Fruit fly (Drosophila melanogaster) whole organism, wandering third instar larva: Measurements from ENCODE around the gene CG46463.

ENCODE experiments used
- Abd-B ChIP-seq: fragments of >200 bp; optimal IDR thresholded peaks from 2 replicates; lab custom pipeline; 2017; ENCODE audit warnings: missing biosample characterization, missing genetic modification characterization
- CG32264 ChIP-seq: fragments of 200-800 bp; sonication (Bioruptor generic); optimal IDR thresholded peaks from 2 replicates; lab custom pipeline; 2016; ENCODE audit warnings: missing biosample characterization, missing genetic modification characterization
- CG9705 ChIP-seq: fragments of 200-800 bp; sonication (Bioruptor generic); optimal IDR thresholded peaks from 2 replicates; lab custom pipeline; 2018; ENCODE audit warnings: missing biosample characterization, mild to moderate bottlenecking, missing genetic modification characterization
- CrebA ChIP-seq: fragments of 200-800 bp; sonication (Bioruptor generic); optimal IDR thresholded peaks from 2 replicates; lab custom pipeline; 2016; ENCODE audit warnings: missing biosample characterization, mild to moderate bottlenecking, missing genetic modification characterization, borderline replicate concordance
- Dfd ChIP-seq: fragments of >200 bp; optimal IDR thresholded peaks from 2 replicates; lab custom pipeline; 2017; ENCODE audit warnings: missing biosample characterization, missing genetic modification characterization
- Dif ChIP-seq: fragments of 200-275, 200-300 bp; sonication (Bioruptor generic); optimal IDR thresholded peaks from 2 replicates; lab custom pipeline; 2018; ENCODE audit warnings: missing biosample characterization, missing genetic modification characterization; ENCODE audit not compliant: partially characterized antibody
- GATAd ChIP-seq: sonication (Bioruptor generic); optimal IDR thresholded peaks from 2 replicates; lab custom pipeline; 2016; ENCODE audit warnings: missing biosample characterization, missing genetic modification characterization
- HLH106 ChIP-seq: fragments of 200-800 bp; optimal IDR thresholded peaks from 3 replicates; lab custom pipeline; 2019; ENCODE audit warnings: missing biosample characterization, mild to moderate bottlenecking, missing genetic modification characterization, moderate library complexity
- Hnf4 ChIP-seq: fragments of 200-800 bp; sonication (Bioruptor generic); optimal IDR thresholded peaks from 2 replicates; lab custom pipeline; 2016; ENCODE audit warnings: missing biosample characterization, mild to moderate bottlenecking, missing genetic modification characterization
- Hr78 ChIP-seq: fragments of >200 bp; optimal IDR thresholded peaks from 2 replicates; lab custom pipeline; 2017; ENCODE audit warnings: missing biosample characterization, missing genetic modification characterization
- Hr83 ChIP-seq: fragments of 200-300 bp; sonication (Bioruptor generic); optimal IDR thresholded peaks from 2 replicates; lab custom pipeline; 2016; ENCODE audit warnings: missing biosample characterization, mild to moderate bottlenecking, missing genetic modification characterization, moderate library complexity; ENCODE audit not compliant: poor library complexity, severe bottlenecking
- Jra ChIP-seq: sonication (Bioruptor generic); optimal IDR thresholded peaks from 2 replicates; lab custom pipeline; 2016; ENCODE audit warnings: missing biosample characterization, missing genetic modification characterization
- Mio ChIP-seq: sonication (Bioruptor generic); optimal IDR thresholded peaks from 2 replicates; lab custom pipeline; 2016; ENCODE audit warnings: missing biosample characterization, missing genetic modification characterization
- Myc ChIP-seq: fragments of >200 bp; optimal IDR thresholded peaks from 2 replicates; lab custom pipeline; 2017
- N ChIP-seq: fragments of >200 bp; optimal IDR thresholded peaks from 2 replicates; lab custom pipeline; 2018; ENCODE audit warnings: missing biosample characterization, missing external identifiers, missing genetic modification characterization
- OdsH ChIP-seq: fragments of 200-800 bp; sonication (Bioruptor generic); optimal IDR thresholded peaks from 2 replicates; lab custom pipeline; 2016; ENCODE audit warnings: missing biosample characterization, mild to moderate bottlenecking, missing genetic modification characterization
- Rel ChIP-seq, 2 experiments: fragments of 200-800 bp; sonication (Bioruptor generic) in 1 of 2; optimal IDR thresholded peaks; 2 replicates in 1 of 2; 3 replicates in 1 of 2; lab custom pipeline; 2016 to 2019; ENCODE audit warnings: mild to moderate bottlenecking in 2 of 2, missing biosample characterization in 2 of 2, missing genetic modification characterization in 2 of 2, moderate library complexity in 1 of 2
- Sp1 ChIP-seq: fragments of 200-800 bp; sonication (Bioruptor generic); optimal IDR thresholded peaks from 3 replicates; lab custom pipeline; 2019; ENCODE audit warnings: missing biosample characterization, mild to moderate bottlenecking, missing genetic modification characterization, moderate library complexity
- Vsx2 ChIP-seq: fragments of 200-300, 225-300 bp; sonication (Bioruptor generic); optimal IDR thresholded peaks from 2 replicates; lab custom pipeline; 2018; ENCODE audit warnings: missing biosample characterization, missing genetic modification characterization; ENCODE audit not compliant: partially characterized antibody
- br ChIP-seq: fragments of 200-800 bp; sonication (Bioruptor generic); optimal IDR thresholded peaks from 2 replicates; lab custom pipeline; 2016; ENCODE audit warnings: missing biosample characterization, missing genetic modification characterization
- brk ChIP-seq: fragments of 200-800 bp; sonication (Bioruptor generic); optimal IDR thresholded peaks from 2 replicates; lab custom pipeline; 2016; ENCODE audit warnings: missing biosample characterization, mild to moderate bottlenecking, missing genetic modification characterization
- dl ChIP-seq, 2 experiments: fragments of 175-275, 200-275 bp in 1 of 2; fragments of 200-275 bp in 1 of 2; sonication (Bioruptor generic); optimal IDR thresholded peaks; lab custom pipeline; 2018; ENCODE audit warnings: mild to moderate bottlenecking in 2 of 2, missing biosample characterization in 2 of 2, missing genetic modification characterization in 2 of 2, moderate library complexity in 2 of 2; ENCODE audit not compliant: partially characterized antibody in 2 of 2, insufficient read depth in 1 of 2
- dmrt93B ChIP-seq: fragments of 200-800 bp; sonication (Bioruptor generic); optimal IDR thresholded peaks from 2 replicates; lab custom pipeline; 2018; ENCODE audit warnings: missing biosample characterization, mild to moderate bottlenecking, missing genetic modification characterization
- dsf ChIP-seq: sonication (Bioruptor generic); optimal IDR thresholded peaks from 2 replicates; lab custom pipeline; 2016; ENCODE audit warnings: missing biosample characterization, missing genetic modification characterization, borderline replicate concordance
- ey ChIP-seq: fragments of 200-800 bp; sonication (Bioruptor generic); optimal IDR thresholded peaks from 2 replicates; lab custom pipeline; 2016; ENCODE audit warnings: missing biosample characterization, missing genetic modification characterization
- foxo ChIP-seq, 2 experiments: fragments of 200-800 bp; sonication (Bioruptor generic); optimal IDR thresholded peaks; 2 replicates in 1 of 2; 3 replicates in 1 of 2; lab custom pipeline; 2016 to 2017; ENCODE audit warnings: missing biosample characterization in 2 of 2, missing genetic modification characterization in 2 of 2
- fru ChIP-seq: fragments of 200-800 bp; sonication (Bioruptor generic); optimal IDR thresholded peaks from 3 replicates; lab custom pipeline; 2016; ENCODE audit warnings: missing biosample characterization, mild to moderate bottlenecking, missing genetic modification characterization
- h ChIP-seq: fragments of 200-800 bp; sonication (Bioruptor generic); optimal IDR thresholded peaks from 3 replicates; lab custom pipeline; 2016; ENCODE audit warnings: missing biosample characterization, mild to moderate bottlenecking, missing genetic modification characterization
- jim ChIP-seq: fragments of 175-275, 200-325 bp; sonication (Bioruptor generic); optimal IDR thresholded peaks from 2 replicates; lab custom pipeline; 2016; ENCODE audit warnings: missing biosample characterization, mild to moderate bottlenecking, missing genetic modification characterization
- lola ChIP-seq: fragments of >200 bp; optimal IDR thresholded peaks from 2 replicates; lab custom pipeline; 2017; ENCODE audit warnings: missing biosample characterization, missing genetic modification characterization
- pan ChIP-seq: fragments of >200 bp; optimal IDR thresholded peaks from 2 replicates; lab custom pipeline; 2017
- psq ChIP-seq: fragments of 200-800 bp; sonication (Bioruptor generic); optimal IDR thresholded peaks from 3 replicates; lab custom pipeline; 2017; ENCODE audit warnings: missing biosample characterization, mild to moderate bottlenecking, missing genetic modification characterization, moderate library complexity
- rgr ChIP-seq: fragments of 200-800 bp; sonication (Bioruptor generic); optimal IDR thresholded peaks from 3 replicates; lab custom pipeline; 2016; ENCODE audit warnings: missing biosample characterization, mild to moderate bottlenecking, missing genetic modification characterization
- sage ChIP-seq: fragments of 200-800 bp; sonication (Bioruptor generic); optimal IDR thresholded peaks from 2 replicates; lab custom pipeline; 2016; ENCODE audit warnings: missing biosample characterization, mild to moderate bottlenecking, missing genetic modification characterization
- sv ChIP-seq: fragments of 200-800 bp; sonication (Bioruptor generic); optimal IDR thresholded peaks from 3 replicates; lab custom pipeline; 2016; ENCODE audit warnings: missing biosample characterization, missing genetic modification characterization
- tai ChIP-seq: sonication (Bioruptor generic); optimal IDR thresholded peaks from 2 replicates; lab custom pipeline; 2016; ENCODE audit warnings: missing biosample characterization, missing genetic modification characterization
- usp ChIP-seq: fragments of >200 bp; optimal IDR thresholded peaks from 2 replicates; lab custom pipeline; 2017; ENCODE audit warnings: missing biosample characterization, missing genetic modification characterization
- woc ChIP-seq: sonication (Bioruptor generic); optimal IDR thresholded peaks from 2 replicates; lab custom pipeline; 2016; ENCODE audit warnings: missing biosample characterization, mild to moderate bottlenecking, missing genetic modification characterization

Gene CG46463

dm6 chr3L:3472063-3472528, 11.0 kb downstream of the CG46463 start, which contains the start of the genes CG32267 and CG42324:
CG32267 (minus strand) TSS chr3L:3472113.
CG42324 (plus strand) TSS chr3L:3472447.
- no peak for TF ChIP-seq h (GFP tag; lab: Kevin White, UChicago)
- TF ChIP-seq sage (GFP tag; lab: Kevin White, UChicago): peak; percentile 3
- no peak for TF ChIP-seq Vsx2 (GFP tag; lab: Kevin White, UChicago)
- no peak for TF ChIP-seq HLH106 (tag; lab: Kevin White, UChicago)
- no peak for TF ChIP-seq usp
- no peak for TF ChIP-seq br
- TF ChIP-seq Dif (GFP tag; lab: Kevin White, UChicago): no peak

dm6 chr3L:3472786-3473185, 11.7 kb downstream of the CG46463 start:
- TF ChIP-seq Rel (GFP tag; optimal IDR thresholded peaks at IDR 0.05; lab: Kevin White, UChicago) (no peak), Rel (tag; optimal IDR thresholded peaks at IDR 0.05; lab: Kevin White, UChicago) (no peak), sv (GFP tag; lab: Kevin White, UChicago) (peak; percentile 48), CG9705 (GFP tag; lab: Kevin White, UChicago) (no peak), Abd-B (GFP tag; lab: Kevin White, UChicago) (no peak), Vsx2 (GFP tag; lab: Kevin White, UChicago) (no peak), jim (GFP tag; lab: Kevin White, UChicago) (no peak), Hnf4 (GFP tag; lab: Kevin White, UChicago) (peak; percentile 45), Myc (lab: Kevin White, UChicago) (no peak), tai (GFP tag; lab: Kevin White, UChicago) (no peak), Dfd (GFP tag; lab: Kevin White, UChicago) (no peak), sage (GFP tag; lab: Kevin White, UChicago) (no peak), CrebA (GFP tag; lab: Kevin White, UChicago) (no peak), br (peak; percentile 21), fru (GFP tag; lab: Kevin White, UChicago) (peak; percentile 60), Dif (GFP tag; lab: Kevin White, UChicago) (no peak), OdsH (GFP tag; lab: Kevin White, UChicago) (peak; percentile 63), lola (GFP tag; lab: Kevin White, UChicago) (no peak), brk (GFP tag; lab: Kevin White, UChicago) (no peak), ey (GFP tag; lab: Kevin White, UChicago) (peak; percentile 37), Mio (GFP tag; lab: Kevin White, UChicago) (no peak), HLH106 (tag; lab: Kevin White, UChicago) (peak; percentile 47), psq (GFP tag; lab: Kevin White, UChicago) (no peak), usp (no peak), dl (GFP tag; optimal IDR thresholded peaks at IDR 0.05; lab: Kevin White, UChicago; ENCODE audit: insufficient read depth in 1 of 2, partially characterized antibody in 2 of 2) (no peak), dmrt93B (no peak), rgr (GFP tag; lab: Kevin White, UChicago) (peak; percentile 57), GATAd (GFP tag; lab: Kevin White, UChicago) (no peak), h (GFP tag; lab: Kevin White, UChicago) (peak; percentile 56), Hr78 (no peak), Hr83 (no peak), N (no peak), Jra (GFP tag; lab: Kevin White, UChicago) (no peak), pan (lab: Kevin White, UChicago) (no peak), foxo (GFP tag; optimal IDR thresholded peaks at IDR 0.05; lab: Kevin White, UChicago) (peak in 1 of 2 experiments; percentile 63), woc (GFP tag; lab: Kevin White, UChicago) (no peak), dsf (GFP tag; lab: Kevin White, UChicago) (no peak), Sp1 (peak; percentile 53), CG32264 (GFP tag; lab: Kevin White, UChicago) (no peak)
